Worm (Caenorhabditis elegans) whole organism, L4/young adult: ENCODE measurements around the gene clpp-1.

ENCODE experiments used
- W03F9.2 ChIP-seq: fragments of 150-350 bp; optimal IDR thresholded peaks from 2 replicates; lab custom pipeline; 2014; ENCODE audit warnings: missing biosample characterization, missing genetic modification characterization
- him-1 ChIP-seq: sonication (generic microtip); optimal IDR thresholded peaks from 2 replicates; lab custom pipeline; 2016; ENCODE audit warnings: missing genotype, missing genetic modification reagents, missing genetic modification characterization, missing compliant biosample characterization

- TF ChIP-seq him-1 (tag; lab: Kevin White, UChicago), result no peak
- TF ChIP-seq W03F9.2 (tag; lab: Kevin White, UChicago), result no peak
Observed at ce11 chrII:10284991-10285390, 17.7 kb downstream of the clpp-1 start.
